Fruit fly (Drosophila melanogaster): ENCODE data around the gene Ir21a.
A peak's percentile ranks its signal among the peaks of the same experiment; 100 is the strongest.

The Ir21a gene

DNA sequence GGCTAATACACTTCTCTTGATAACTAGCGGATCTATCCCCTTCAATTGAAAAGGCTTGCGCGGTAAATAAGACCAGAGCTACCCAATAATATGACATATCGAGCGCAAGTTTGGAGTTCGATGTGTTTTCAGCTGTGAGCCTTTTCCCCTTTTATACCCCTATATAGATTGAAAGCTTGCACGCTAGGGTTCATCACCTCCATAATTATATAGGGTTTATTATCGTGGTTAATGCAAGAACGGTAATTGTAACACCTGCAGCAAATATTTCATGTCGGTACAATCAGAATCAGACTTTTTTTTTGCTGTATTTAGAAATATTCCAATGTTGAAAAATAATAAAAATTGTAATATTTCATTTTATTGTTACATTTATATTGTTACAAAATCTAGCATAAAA lies at the start of gene Ir21a:
TSS of gene Ir21a (minus strand) at position 101 of the 400 bp plus-strand sequence.
- TF ChIP-seq CG17801 (GFP tag; optimal IDR thresholded peaks at IDR 0.05; ENCODE audit: partially characterized antibody): no peak

DNA sequence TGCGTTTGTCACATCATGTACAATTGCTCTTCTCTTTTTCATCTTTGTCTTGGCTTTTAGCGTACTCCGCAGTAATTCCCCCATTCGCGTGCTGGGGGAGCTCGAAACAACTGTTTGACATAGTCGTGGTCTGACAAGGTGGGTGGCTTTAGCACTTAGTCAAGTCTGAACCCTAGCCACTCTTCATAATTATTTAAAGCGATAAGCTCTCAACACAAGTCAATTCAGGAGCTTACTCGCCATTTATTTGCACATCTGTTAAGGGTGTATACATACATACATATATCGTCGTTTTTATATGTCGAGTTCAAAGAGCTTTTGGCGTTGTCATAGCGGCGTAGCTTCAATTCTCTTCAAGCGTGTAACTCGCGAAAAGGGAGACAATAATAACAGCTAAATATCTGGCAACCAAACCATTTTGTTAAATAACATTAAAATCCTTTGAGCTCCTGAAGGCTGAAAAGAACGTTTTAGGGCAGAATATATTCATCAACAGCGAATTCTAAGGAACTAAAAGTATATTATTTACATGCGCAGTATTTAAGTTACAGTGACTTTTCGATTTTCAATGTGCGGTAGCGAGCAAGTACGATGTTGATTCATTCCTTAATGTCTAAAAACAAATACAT lies 48.9 kb upstream of the Ir21a start:
- TF ChIP-seq CG17801 (GFP tag; optimal IDR thresholded peaks at IDR 0.05; ENCODE audit: partially characterized antibody): no peak

DNA sequence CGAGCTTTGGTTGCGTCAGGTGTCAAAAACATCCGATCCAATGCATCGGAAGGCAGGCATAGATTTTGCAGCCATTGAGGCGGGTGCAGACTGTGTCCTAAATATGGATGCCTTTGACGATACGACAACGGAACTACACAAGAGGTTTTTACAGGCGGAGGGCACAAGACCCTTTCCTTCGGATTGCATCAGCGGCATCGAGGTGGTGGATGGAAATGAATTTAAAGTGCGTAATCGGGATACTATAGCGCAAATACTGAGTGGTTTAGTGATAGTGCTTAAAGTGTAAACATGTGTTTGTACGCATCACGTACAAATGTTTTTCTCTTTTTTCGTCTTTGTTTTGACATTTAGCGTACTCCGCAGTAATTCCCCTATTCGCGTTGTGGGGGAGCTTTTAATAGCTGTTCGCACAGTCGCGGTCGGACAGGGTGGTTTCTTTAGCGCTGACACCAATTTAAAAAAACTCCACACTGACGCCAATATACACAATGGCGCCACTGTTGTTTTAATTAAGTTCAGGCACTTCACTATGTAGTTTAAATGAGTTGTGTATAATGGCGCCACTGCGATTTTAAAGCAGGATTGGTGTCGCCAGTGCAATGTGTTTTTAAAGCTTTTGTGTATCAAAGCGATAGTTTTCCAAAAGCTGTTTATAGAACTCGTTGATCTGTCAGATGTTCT lies 47.9 kb upstream of the Ir21a start:
- TF ChIP-seq CG17801 (GFP tag; optimal IDR thresholded peaks at IDR 0.05; ENCODE audit: partially characterized antibody): no peak

DNA sequence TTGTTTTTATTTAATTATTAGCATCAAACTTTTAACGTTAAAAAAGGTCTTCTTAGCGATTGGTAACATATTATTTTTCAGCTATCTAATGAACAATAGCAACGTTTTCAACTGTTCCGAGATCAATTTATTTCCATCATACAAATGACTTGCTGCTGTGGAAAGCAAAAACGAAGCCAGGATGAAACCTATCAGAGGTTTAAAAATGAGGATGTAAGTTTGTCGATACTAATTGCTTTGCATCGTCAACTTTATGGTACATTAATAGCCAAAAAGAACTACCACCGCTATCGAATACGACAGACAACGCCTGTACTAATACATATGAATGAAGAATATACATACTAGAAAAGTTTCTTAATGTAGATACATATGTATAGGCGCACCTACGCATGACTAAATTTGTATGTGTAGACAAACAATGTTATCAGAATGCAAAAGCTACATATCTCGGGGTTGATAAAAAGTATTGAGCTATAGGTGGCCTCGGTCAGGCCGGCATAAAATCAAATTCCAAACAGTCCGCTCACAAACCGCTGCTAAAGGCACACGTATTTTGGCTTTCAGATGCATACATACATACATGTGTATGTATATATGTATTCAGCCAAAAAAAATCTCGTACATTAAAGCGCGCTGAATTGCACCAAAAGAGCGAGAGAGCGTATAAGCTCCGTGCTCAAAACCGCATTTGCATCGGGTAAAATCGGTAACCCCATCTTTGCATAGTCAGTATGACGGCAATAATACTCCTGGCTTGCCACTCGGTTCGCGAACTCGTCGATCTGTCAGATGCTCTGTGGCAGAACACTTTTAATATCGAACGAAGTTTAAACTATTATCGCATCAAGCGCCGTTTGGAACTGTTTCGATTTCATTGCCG lies 47.2 kb upstream of the Ir21a start:
- TF ChIP-seq CG17801 (GFP tag; optimal IDR thresholded peaks at IDR 0.05; ENCODE audit: partially characterized antibody): peak; percentile 16

DNA sequence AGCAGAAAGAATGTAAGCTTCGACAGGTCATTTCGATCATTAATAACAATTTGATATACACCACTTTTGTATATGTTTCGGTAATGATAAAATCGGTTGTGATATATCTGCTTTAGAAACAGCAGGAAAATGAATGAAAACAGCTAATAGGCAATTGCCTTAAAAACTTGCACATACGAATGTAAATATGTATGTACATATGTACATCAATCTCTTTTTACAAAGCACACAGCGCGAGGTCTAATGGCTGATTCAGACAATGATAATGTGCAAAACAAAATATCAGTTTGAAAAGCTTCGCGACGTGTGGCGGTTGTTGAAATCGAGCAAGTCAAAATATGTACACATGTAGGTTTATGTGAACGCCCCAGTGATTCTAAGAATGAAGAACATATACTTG lies 46.5 kb upstream of the Ir21a start, which contains the start of gene galectin:
TSS of gene galectin (plus strand) at position 301 of the 400 bp plus-strand sequence.
- TF ChIP-seq CG17801 (GFP tag; optimal IDR thresholded peaks at IDR 0.05; ENCODE audit: partially characterized antibody): peak; percentile 6

DNA sequence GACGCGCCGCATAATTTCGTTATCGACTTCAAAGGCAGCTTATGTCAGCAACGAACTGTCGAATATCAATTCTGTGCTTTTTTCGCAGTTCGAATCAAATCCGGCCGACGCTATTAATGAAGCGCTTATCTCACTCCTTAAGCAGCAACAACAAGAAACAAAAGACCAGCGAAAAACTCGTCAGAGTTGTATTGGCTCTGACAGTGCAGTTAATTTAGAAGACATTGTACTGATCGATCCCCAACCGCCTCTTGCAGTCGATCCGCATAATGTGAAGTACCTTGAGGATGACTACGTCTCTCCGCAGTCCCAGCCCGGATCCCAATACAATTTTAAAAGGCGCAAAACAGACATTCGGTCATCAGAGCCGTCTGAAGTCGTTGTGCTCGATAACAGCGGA lies 44.6 kb upstream of the Ir21a start:
- TF ChIP-seq CG17801 (GFP tag; optimal IDR thresholded peaks at IDR 0.05; ENCODE audit: partially characterized antibody): no peak

dm6 chr2L:67279-67657 lies 42.3 kb upstream of the Ir21a start:
- TF ChIP-seq CG17801 (GFP tag; optimal IDR thresholded peaks at IDR 0.05; ENCODE audit: partially characterized antibody): no peak

dm6 chr2L:66369-67278 lies 41.7 kb upstream of the Ir21a start, which contains the start of gene dbr:
dbr (plus strand) TSS chr2L:66482.
- peak; percentile 27 for TF ChIP-seq CG17801 (GFP tag; optimal IDR thresholded peaks at IDR 0.05; ENCODE audit: partially characterized antibody)

- no peak for TF ChIP-seq CG17801 (GFP tag; optimal IDR thresholded peaks at IDR 0.05; ENCODE audit: partially characterized antibody)
These were observed 40.5 kb upstream of the Ir21a start, which contains the start of gene Cda5 for dm6 chr2L:65354-65949. Cda5 (minus strand) TSS chr2L:65404.

- TF ChIP-seq CG17801 (GFP tag; optimal IDR thresholded peaks at IDR 0.05; ENCODE audit: partially characterized antibody): no peak
These were observed 34.2 kb upstream of the Ir21a start for dm6 chr2L:59058-59603.

DNA sequence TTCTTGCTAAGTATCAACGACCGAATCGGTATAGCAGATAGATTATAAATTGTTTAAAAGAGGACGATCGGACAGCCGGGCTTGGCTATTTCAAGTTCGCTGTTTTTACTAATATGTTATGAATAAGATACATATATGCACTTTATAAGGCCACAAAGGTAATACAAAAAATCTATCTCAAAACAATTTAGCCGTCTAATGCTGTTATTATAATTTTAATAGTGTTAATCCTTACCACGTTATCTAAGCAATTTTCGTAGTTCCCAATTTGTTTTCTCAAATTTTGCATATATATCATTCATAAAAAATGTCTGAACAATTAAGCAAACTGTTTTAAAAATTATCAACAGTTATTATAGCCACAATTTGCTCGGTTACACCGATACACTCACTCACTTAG lies 31.9 kb upstream of the Ir21a start:
- no peak for TF ChIP-seq CG17801 (GFP tag; optimal IDR thresholded peaks at IDR 0.05; ENCODE audit: partially characterized antibody)

DNA sequence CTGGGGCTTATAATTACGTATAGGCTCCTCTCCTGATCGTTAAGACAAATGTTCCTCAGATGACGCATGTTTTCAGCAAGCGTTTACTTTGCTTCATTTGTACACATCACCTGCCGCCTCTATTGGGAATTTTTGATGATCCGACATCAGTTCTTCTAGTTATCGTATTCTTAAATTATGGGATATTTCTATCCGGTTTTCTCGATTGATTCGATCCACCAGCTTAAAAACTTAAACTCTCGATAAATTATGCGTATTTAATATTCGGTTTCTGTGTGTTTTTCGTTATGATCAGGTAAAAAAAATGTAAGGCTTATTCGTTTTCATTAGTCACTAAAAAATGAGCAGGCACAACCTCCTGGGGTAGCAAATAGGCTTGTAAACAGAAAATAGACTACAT lies 28.2 kb upstream of the Ir21a start:
- no peak for TF ChIP-seq CG17801 (GFP tag; optimal IDR thresholded peaks at IDR 0.05; ENCODE audit: partially characterized antibody)

DNA sequence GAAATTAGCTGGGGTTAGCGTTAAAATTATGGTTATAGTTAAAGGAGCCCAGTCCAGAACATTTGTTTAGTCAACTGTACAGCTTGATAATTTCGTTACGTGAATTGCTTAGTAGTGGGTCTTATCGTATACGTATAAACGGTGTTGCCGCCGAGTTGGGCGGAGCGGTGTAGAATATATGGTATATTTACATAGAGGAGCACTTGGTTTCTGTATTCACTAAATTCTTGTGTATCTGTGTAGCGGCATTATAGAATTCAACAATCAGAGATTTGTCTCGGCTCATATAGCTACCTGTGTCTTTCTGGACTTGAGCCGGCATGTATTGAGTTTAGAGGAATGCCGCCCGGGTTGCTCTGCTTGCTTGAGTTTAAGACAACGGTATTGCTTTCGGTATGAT lies 10.5 kb upstream of the Ir21a start:
- no peak for TF ChIP-seq CG17801 (GFP tag; optimal IDR thresholded peaks at IDR 0.05; ENCODE audit: partially characterized antibody)

dm6 chr2L:34054-34453 lies 9.1 kb upstream of the Ir21a start:
- TF ChIP-seq CG17801 (GFP tag; optimal IDR thresholded peaks at IDR 0.05; ENCODE audit: partially characterized antibody): no peak
